Worm (Caenorhabditis elegans): ENCODE results near the gene cal-5.
A peak's percentile ranks its signal among the peaks of the same experiment; 100 is the strongest.

The cal-5 gene

ce11 chrX:5100738-5101379 lies 23.1 kb upstream of the cal-5 start, which contains the start of gene vit-2:
Gene vit-2 (plus strand): TSS chrX:5101042.
- no peak for TF ChIP-seq lin-15B (tag; optimal IDR thresholded peaks at IDR 0.05)
- TF ChIP-seq egl-5 (tag; optimal IDR thresholded peaks at IDR 0.05) = no peak
- TF ChIP-seq elt-3 (tag; optimal IDR thresholded peaks at IDR 0.05) = no peak
- TF ChIP-seq daf-12 (tag; optimal IDR thresholded peaks at IDR 0.05) = no peak
- no peak for TF ChIP-seq mdl-1 (tag; optimal IDR thresholded peaks at IDR 0.05)
- no peak for TF ChIP-seq sea-2 (GFP tag; optimal IDR thresholded peaks at IDR 0.05)
- TF ChIP-seq R02D3.7 (tag; optimal IDR thresholded peaks at IDR 0.05) = no peak
- no peak for TF ChIP-seq mml-1 (tag; optimal IDR thresholded peaks at IDR 0.05)
- no peak for TF ChIP-seq ztf-4 (tag; optimal IDR thresholded peaks at IDR 0.05)
- no peak for TF ChIP-seq ztf-11 (tag; optimal IDR thresholded peaks at IDR 0.05)
- no peak for TF ChIP-seq snpc-4 (tag; optimal IDR thresholded peaks at IDR 0.05)
- no peak for TF ChIP-seq ceh-9 (tag; optimal IDR thresholded peaks at IDR 0.05)
- TF ChIP-seq nhr-12 (tag; optimal IDR thresholded peaks at IDR 0.05) = no peak
- TF ChIP-seq nhr-25 (tag; optimal IDR thresholded peaks at IDR 0.05) = no peak
- no peak for TF ChIP-seq ZK546.5 (tag; optimal IDR thresholded peaks at IDR 0.05)

- TF ChIP-seq nhr-23 (tag; optimal IDR thresholded peaks at IDR 0.05) = peak; percentile 88
- TF ChIP-seq snpc-4 (tag; optimal IDR thresholded peaks at IDR 0.05) = no peak
Measured at ce11 chrX:5098935-5099334, 21.2 kb upstream of the cal-5 start.

- no peak for TF ChIP-seq pqm-1 (tag; optimal IDR thresholded peaks at IDR 0.05)
- TF ChIP-seq ztf-4 (tag; optimal IDR thresholded peaks at IDR 0.05) = no peak
- TF ChIP-seq fos-1 (tag; optimal IDR thresholded peaks at IDR 0.05) = no peak
- TF ChIP-seq ceh-9 (tag; optimal IDR thresholded peaks at IDR 0.05) = no peak
- no peak for TF ChIP-seq lsy-12 (tag; optimal IDR thresholded peaks at IDR 0.05)
- no peak for TF ChIP-seq nhr-25 (tag; optimal IDR thresholded peaks at IDR 0.05)
- no peak for TF ChIP-seq nhr-11 (tag; optimal IDR thresholded peaks at IDR 0.05)
- TF ChIP-seq nhr-76 (tag; optimal IDR thresholded peaks at IDR 0.05) = no peak
Measured at ce11 chrX:5096967-5097366, 19.2 kb upstream of the cal-5 start, which contains the start of gene acn-1. Gene acn-1 (minus strand): TSS chrX:5097067.

ce11 chrX:5093997-5094396 lies 16.2 kb upstream of the cal-5 start:
- no peak for TF ChIP-seq egl-27 (tag; optimal IDR thresholded peaks at IDR 0.05)
- no peak for TF ChIP-seq ZK546.5 (tag; optimal IDR thresholded peaks at IDR 0.05)
- TF ChIP-seq unc-62 (GFP tag; optimal IDR thresholded peaks at IDR 0.05) = no peak
- TF ChIP-seq fkh-2 (tag; optimal IDR thresholded peaks at IDR 0.05) = no peak
- no peak for TF ChIP-seq elt-2 (tag; optimal IDR thresholded peaks at IDR 0.05)
- no peak for TF ChIP-seq ztf-11 (tag; optimal IDR thresholded peaks at IDR 0.05)
- TF ChIP-seq ceh-16 (tag; optimal IDR thresholded peaks at IDR 0.05) = no peak
- no peak for TF ChIP-seq jun-1 (tag; optimal IDR thresholded peaks at IDR 0.05)
- TF ChIP-seq lsy-12 (tag; optimal IDR thresholded peaks at IDR 0.05) = no peak
- TF ChIP-seq lin-15B (tag; optimal IDR thresholded peaks at IDR 0.05) = no peak
- TF ChIP-seq eor-1 (tag; optimal IDR thresholded peaks at IDR 0.05) = no peak
- no peak for TF ChIP-seq unc-39 (tag; optimal IDR thresholded peaks at IDR 0.05)
- TF ChIP-seq egl-5 (tag; optimal IDR thresholded peaks at IDR 0.05) = no peak

ce11 chrX:5087366-5087891 lies 9.7 kb upstream of the cal-5 start, which contains the start of gene pnk-4:
Gene pnk-4 (plus strand): TSS chrX:5087841.
- TF ChIP-seq elt-2 (tag; optimal IDR thresholded peaks at IDR 0.05) (peak; percentile 30), snpc-4 (tag; optimal IDR thresholded peaks at IDR 0.05) (no peak), pqm-1 (tag; optimal IDR thresholded peaks at IDR 0.05) (peak; percentile 23), nhr-67 (tag; optimal IDR thresholded peaks at IDR 0.05) (no peak), elt-3 (tag; optimal IDR thresholded peaks at IDR 0.05) (no peak), nhr-11 (tag; optimal IDR thresholded peaks at IDR 0.05) (no peak), nhr-76 (tag; optimal IDR thresholded peaks at IDR 0.05) (no peak), fkh-2 (tag; optimal IDR thresholded peaks at IDR 0.05) (no peak)

- TF ChIP-seq fkh-2 (tag; optimal IDR thresholded peaks at IDR 0.05) = no peak
- TF ChIP-seq unc-62 (GFP tag; optimal IDR thresholded peaks at IDR 0.05) = no peak
- no peak for TF ChIP-seq nhr-67 (tag; optimal IDR thresholded peaks at IDR 0.05)
- TF ChIP-seq egl-27 (tag; optimal IDR thresholded peaks at IDR 0.05) = no peak
- no peak for TF ChIP-seq fkh-10 (GFP tag; optimal IDR thresholded peaks at IDR 0.05)
- peak; percentile 0 for TF ChIP-seq snpc-4 (tag; optimal IDR thresholded peaks at IDR 0.05)
- no peak for TF ChIP-seq tbx-2 (tag; optimal IDR thresholded peaks at IDR 0.05)
- peak; percentile 72 for TF ChIP-seq pha-4 (tag; optimal IDR thresholded peaks at IDR 0.05)
- TF ChIP-seq skn-1 (tag; optimal IDR thresholded peaks at IDR 0.05) = no peak
Measured at ce11 chrX:5086212-5086611, 8.5 kb upstream of the cal-5 start.

All from whole organism, L3 larva.